Fruit fly (Drosophila melanogaster) whole organism, pupa: ENCODE results near the gene CG1677.

Experiments used
- CG10348 ChIP-seq: fragments of 200-800 bp; sonication (Bioruptor generic); IDR thresholded peaks from 2 replicates; pipeline ENCODE4 v1.3.6; 2022; ENCODE audit warnings: missing biosample characterization, missing genetic modification characterization
- CG12605 ChIP-seq: fragments of 200-800 bp; sonication (Bioruptor generic); IDR thresholded peaks from 2 replicates; pipeline ENCODE4 v1.3.6; 2022; ENCODE audit warnings: missing biosample characterization, missing genetic modification characterization
- CG13204 ChIP-seq: fragments of 200-800 bp; sonication (Bioruptor generic); optimal IDR thresholded peaks from 2 replicates; lab custom pipeline; 2018; ENCODE audit warnings: missing biosample characterization, mild to moderate bottlenecking, missing genetic modification characterization, moderate library complexity
- CG14655 ChIP-seq: fragments of 200-800 bp; sonication (Bioruptor generic); optimal IDR thresholded peaks from 3 replicates; lab custom pipeline; 2017; ENCODE audit warnings: mild to moderate bottlenecking, missing biosample characterization, missing genetic modification reagents, missing genetic modification characterization
- CG15710 ChIP-seq: fragments of 200-800 bp; sonication (Bioruptor generic); optimal IDR thresholded peaks from 2 replicates; lab custom pipeline; 2018; ENCODE audit warnings: missing biosample characterization, mild to moderate bottlenecking, missing genetic modification characterization, moderate library complexity
- CG17806 ChIP-seq: fragments of 200-800 bp; sonication (Bioruptor generic); optimal IDR thresholded peaks from 2 replicates; lab custom pipeline; 2018; ENCODE audit warnings: missing biosample characterization, mild to moderate bottlenecking, missing genetic modification characterization, moderate library complexity
- CG32121 ChIP-seq: fragments of 200-800 bp; sonication (Bioruptor generic); IDR thresholded peaks from 2 replicates; pipeline ENCODE4 v1.3.6; 2022; ENCODE audit warnings: missing biosample characterization, missing genetic modification characterization
- CG34367 ChIP-seq: fragments of 200-800 bp; sonication (Bioruptor generic); optimal IDR thresholded peaks from 2 replicates; lab custom pipeline; 2018; ENCODE audit warnings: missing biosample characterization, mild to moderate bottlenecking, missing genetic modification characterization
- CG4496 ChIP-seq: fragments of 200-800 bp; sonication (Bioruptor generic); IDR thresholded peaks from 3 replicates; pipeline ENCODE4 v1.3.6; 2022; ENCODE audit warnings: missing biosample characterization, missing genetic modification characterization
- CG8159 ChIP-seq: fragments of 200-800 bp; sonication (Bioruptor generic); optimal IDR thresholded peaks from 3 replicates; lab custom pipeline; 2018; ENCODE audit warnings: missing biosample characterization, mild to moderate bottlenecking, missing genetic modification characterization, moderate library complexity
- CG8301 ChIP-seq: fragments of 200-800 bp; sonication (Bioruptor generic); optimal IDR thresholded peaks from 2 replicates; lab custom pipeline; 2018; ENCODE audit warnings: missing biosample characterization, mild to moderate bottlenecking, missing genetic modification characterization
- CG9948 ChIP-seq: fragments of 200-800 bp; sonication (Bioruptor generic); optimal IDR thresholded peaks from 2 replicates; lab custom pipeline; 2018; ENCODE audit warnings: missing biosample characterization, mild to moderate bottlenecking, missing genetic modification characterization, moderate library complexity
- D1 ChIP-seq: fragments of 200-800 bp; sonication (Bioruptor generic); optimal IDR thresholded peaks from 2 replicates; lab custom pipeline; 2018; ENCODE audit warnings: missing biosample characterization, mild to moderate bottlenecking, missing genetic modification characterization, moderate library complexity
- EcR ChIP-seq: fragments of 200-800 bp; sonication (Bioruptor generic); optimal IDR thresholded peaks from 3 replicates; lab custom pipeline; 2019; ENCODE audit warnings: missing biosample characterization, missing genetic modification characterization, mild to moderate bottlenecking, moderate library complexity, missing genetic modification reagents
- Ets98B ChIP-seq: fragments of 200-800 bp; sonication (Bioruptor generic); IDR thresholded peaks from 2 replicates; pipeline ENCODE4 v1.3.6; 2022; ENCODE audit warnings: missing biosample characterization, missing genetic modification characterization
- Pif1A ChIP-seq: fragments of 200-800 bp; sonication (Bioruptor generic); optimal IDR thresholded peaks from 3 replicates; lab custom pipeline; 2016; ENCODE audit warnings: missing biosample characterization, missing genetic modification characterization
- Pif1B ChIP-seq: fragments of 200-800 bp; sonication (Bioruptor generic); optimal IDR thresholded peaks from 3 replicates; lab custom pipeline; 2016; ENCODE audit warnings: missing biosample characterization, missing genetic modification characterization
- Snoo ChIP-seq: fragments of 200-800 bp; sonication (Bioruptor generic); optimal IDR thresholded peaks from 3 replicates; lab custom pipeline; 2017; ENCODE audit warnings: missing biosample characterization, mild to moderate bottlenecking, missing genetic modification characterization, inconsistent platforms
- fd96Ca ChIP-seq: fragments of 200-800 bp; sonication (Bioruptor generic); IDR thresholded peaks from 3 replicates; pipeline ENCODE4 v1.3.6; 2022; ENCODE audit warnings: missing biosample characterization, missing genetic modification characterization
- gl ChIP-seq: fragments of 200-800 bp; sonication (Bioruptor generic); optimal IDR thresholded peaks from 2 replicates; lab custom pipeline; 2018; ENCODE audit warnings: missing biosample characterization, mild to moderate bottlenecking, missing genetic modification characterization
- rn ChIP-seq: fragments of 200-800 bp; sonication (Bioruptor generic); IDR thresholded peaks from 2 replicates; pipeline ENCODE4 v1.3.6; 2022; ENCODE audit warnings: missing biosample characterization, missing genetic modification characterization

Gene CG1677

DNA sequence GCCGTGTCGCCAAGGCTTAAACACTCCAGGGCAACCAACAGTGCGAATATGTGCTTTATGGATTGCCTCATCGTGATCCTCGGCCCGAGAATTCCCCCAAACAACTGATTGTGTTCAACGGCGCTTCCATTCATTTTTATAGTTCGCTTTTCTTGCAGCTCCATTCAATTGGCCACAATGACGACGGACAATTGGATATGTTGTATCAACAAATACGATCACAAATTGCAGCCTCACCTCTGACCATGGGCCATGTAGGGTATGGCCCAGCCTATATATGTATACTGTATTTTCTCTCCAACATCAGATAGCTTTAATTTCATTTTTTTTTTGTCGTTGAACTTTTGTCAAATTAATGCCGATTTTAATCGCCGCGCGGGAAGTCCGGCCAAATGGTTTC lies 19.1 kb upstream of the CG1677 start, which contains the start of gene CG15036:
TSS of gene CG15036 (minus strand) at position 101 of the 400 bp plus-strand sequence.
- TF ChIP-seq CG15710 (tag; lab: Kevin White, UChicago) (no peak), fd96Ca (GFP tag; lab: Robert Waterston, UW) (no peak), EcR (GFP tag; lab: Kevin White, UChicago) (no peak), CG13204 (GFP tag; lab: Kevin White, UChicago) (no peak), CG10348 (GFP tag; lab: Robert Waterston, UW) (no peak), CG14655 (no peak), Ets98B (GFP tag; lab: Robert Waterston, UW) (no peak), CG12605 (no peak)

DNA sequence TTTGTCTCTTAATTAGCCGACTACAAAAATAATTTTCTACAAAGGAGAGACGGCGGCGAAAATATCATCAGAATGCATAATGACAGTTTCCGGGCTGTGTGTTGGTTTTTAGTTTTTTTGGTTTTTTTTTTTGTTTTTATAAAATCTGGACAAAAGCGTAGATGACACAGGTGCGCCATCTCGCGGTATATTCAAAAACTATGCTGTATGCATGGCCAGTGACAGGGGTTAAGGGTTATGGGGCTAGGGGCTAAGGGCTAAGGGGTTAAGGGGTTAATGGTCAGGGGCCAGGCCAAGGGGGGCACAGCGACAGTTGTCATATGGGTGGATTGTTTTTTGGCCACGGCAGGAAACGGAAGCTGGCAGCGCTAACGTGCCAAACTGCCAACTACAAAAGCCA lies 17.0 kb upstream of the CG1677 start:
- TF ChIP-seq gl (tag; lab: Kevin White, UChicago): no peak
- no peak for TF ChIP-seq CG4496
- no peak for TF ChIP-seq CG14655
- no peak for TF ChIP-seq Ets98B (GFP tag; lab: Robert Waterston, UW)
- TF ChIP-seq CG17806 (tag; lab: Kevin White, UChicago): no peak
- TF ChIP-seq CG34367 (tag; lab: Kevin White, UChicago): no peak
- no peak for TF ChIP-seq Snoo (tag; lab: Kevin White, UChicago)
- no peak for TF ChIP-seq Pif1A (GFP tag; lab: Kevin White, UChicago)

DNA sequence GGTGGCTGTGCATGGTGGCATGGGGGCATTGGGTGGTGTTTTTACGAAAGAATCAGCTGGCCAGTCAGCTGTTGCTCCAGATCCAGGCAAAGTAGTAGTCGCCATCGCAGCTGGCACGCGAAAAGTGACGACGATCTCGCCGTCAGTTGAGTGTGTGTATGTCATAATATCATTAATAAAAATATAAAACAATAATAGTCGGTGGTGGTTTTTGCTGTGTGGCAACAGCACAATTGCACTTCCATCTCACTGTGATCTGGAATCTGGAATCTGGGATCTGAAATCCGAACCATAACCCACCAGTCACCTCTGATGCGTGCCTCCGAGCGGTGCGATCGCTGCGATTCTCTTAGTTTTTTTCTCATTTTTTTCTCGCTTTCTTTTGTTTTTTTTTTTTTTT lies 12.7 kb upstream of the CG1677 start, which contains the start of gene rumpel:
TSS of gene rumpel (plus strand) at position 301 of the 400 bp plus-strand sequence.
- TF ChIP-seq CG8301 (tag; lab: Kevin White, UChicago) (no peak), CG12605 (no peak), CG4496 (no peak), CG10348 (GFP tag; lab: Robert Waterston, UW) (no peak), CG34367 (tag; lab: Kevin White, UChicago) (no peak), CG9948 (tag; lab: Kevin White, UChicago) (no peak)

DNA sequence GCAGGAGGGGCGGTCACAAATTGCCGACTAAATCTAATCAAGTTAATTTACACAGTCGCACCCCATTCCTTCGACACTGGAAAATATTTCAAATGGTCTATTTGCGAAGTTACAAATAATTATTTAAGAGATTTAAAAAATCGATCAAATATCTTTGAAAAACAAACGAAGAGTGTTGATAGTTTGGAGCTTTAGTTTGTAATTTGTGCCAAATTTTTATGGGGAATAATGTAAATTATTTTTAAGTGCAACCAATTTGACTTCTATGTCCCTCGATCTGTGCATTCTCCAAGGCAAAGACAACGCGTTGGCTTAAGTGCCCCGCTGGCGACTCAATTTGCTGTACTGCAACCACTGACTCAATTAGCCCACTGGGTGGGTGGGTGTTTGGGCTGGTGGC lies 12.3 kb upstream of the CG1677 start:
- TF ChIP-seq CG17806 (tag; lab: Kevin White, UChicago): no peak
- no peak for TF ChIP-seq CG10348 (GFP tag; lab: Robert Waterston, UW)
- no peak for TF ChIP-seq CG12605
- no peak for TF ChIP-seq CG13204 (GFP tag; lab: Kevin White, UChicago)
- no peak for TF ChIP-seq CG15710 (tag; lab: Kevin White, UChicago)
- no peak for TF ChIP-seq Ets98B (GFP tag; lab: Robert Waterston, UW)
- no peak for TF ChIP-seq Pif1B
- TF ChIP-seq rn (GFP tag; lab: Robert Waterston, UW): no peak
- TF ChIP-seq D1 (tag; lab: Kevin White, UChicago): no peak
- TF ChIP-seq CG8301 (tag; lab: Kevin White, UChicago): no peak
- TF ChIP-seq CG8159 (tag; lab: Kevin White, UChicago): no peak
- no peak for TF ChIP-seq CG34367 (tag; lab: Kevin White, UChicago)
- TF ChIP-seq CG32121 (GFP tag; lab: Robert Waterston, UW): no peak
- TF ChIP-seq CG4496: no peak
- TF ChIP-seq Pif1A (GFP tag; lab: Kevin White, UChicago): no peak
- no peak for TF ChIP-seq fd96Ca (GFP tag; lab: Robert Waterston, UW)

DNA sequence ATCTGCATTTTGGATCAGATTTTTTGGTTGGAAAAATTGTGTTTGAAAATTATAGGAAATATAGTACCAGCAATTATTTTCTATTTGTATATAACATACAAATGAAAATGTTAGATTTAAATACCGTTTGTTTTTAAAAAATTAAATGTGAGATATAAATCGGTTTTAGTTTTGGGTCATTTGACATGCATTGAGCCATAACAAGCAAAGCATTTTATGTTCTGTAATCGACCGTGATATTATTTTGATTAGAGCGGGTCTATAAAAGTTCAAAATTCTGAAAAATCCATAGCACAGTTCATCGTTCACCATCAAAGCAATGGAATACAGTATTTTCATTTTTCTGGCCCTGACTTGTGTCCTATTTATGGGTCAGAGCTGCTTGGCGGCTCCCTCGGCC lies 11.4 kb upstream of the CG1677 start, which contains the start of gene CG34337:
TSS of gene CG34337 (plus strand) at position 301 of the 400 bp plus-strand sequence.
- TF ChIP-seq Ets98B (GFP tag; lab: Robert Waterston, UW) (no peak), CG13204 (GFP tag; lab: Kevin White, UChicago) (no peak)

DNA sequence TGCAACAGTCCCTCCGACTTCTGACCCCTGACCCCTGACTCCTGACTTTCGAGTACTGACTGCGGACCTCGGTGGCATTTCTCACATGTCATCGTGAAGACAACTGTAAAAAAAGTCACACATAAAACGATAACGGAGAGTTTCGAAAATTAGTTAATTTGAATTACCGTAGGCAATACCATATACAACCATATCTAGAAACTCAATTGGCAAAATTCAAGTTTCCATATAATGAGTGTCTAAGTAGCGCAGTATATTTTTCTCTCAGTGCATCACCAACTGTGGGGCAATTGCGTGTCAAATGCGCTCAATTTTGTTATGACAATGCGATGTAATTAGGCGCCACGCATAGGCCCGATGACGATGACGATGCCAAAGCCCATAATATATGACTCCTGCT lies 9.4 kb upstream of the CG1677 start:
- TF ChIP-seq CG8159 (tag; lab: Kevin White, UChicago) (no peak), Pif1A (GFP tag; lab: Kevin White, UChicago) (no peak), CG10348 (GFP tag; lab: Robert Waterston, UW) (no peak), D1 (tag; lab: Kevin White, UChicago) (no peak), CG34367 (tag; lab: Kevin White, UChicago) (no peak), CG17806 (tag; lab: Kevin White, UChicago) (no peak), Snoo (tag; lab: Kevin White, UChicago) (no peak), fd96Ca (GFP tag; lab: Robert Waterston, UW) (no peak), CG9948 (tag; lab: Kevin White, UChicago) (no peak), CG13204 (GFP tag; lab: Kevin White, UChicago) (no peak), CG12605 (no peak), CG14655 (no peak), Ets98B (GFP tag; lab: Robert Waterston, UW) (no peak)

DNA sequence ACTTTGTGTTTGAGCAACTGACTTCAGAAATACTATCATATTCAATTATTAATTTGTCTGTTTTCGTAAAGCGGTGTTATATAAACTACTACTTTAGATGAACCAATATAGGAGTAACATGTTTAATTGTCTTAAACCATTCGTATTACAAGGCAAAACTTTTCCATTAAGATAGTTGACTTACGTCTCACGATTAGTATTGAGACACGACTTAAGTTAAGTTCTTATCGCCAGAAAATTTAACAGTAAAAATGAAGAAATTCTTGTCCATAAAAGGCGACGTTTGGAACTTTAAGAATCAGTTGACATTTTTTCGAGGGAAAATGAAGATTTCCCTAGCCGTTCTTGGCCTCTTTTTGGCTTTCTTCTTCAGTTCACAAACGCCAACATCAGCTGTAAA lies 8.0 kb upstream of the CG1677 start, which contains the start of gene CG42705:
TSS of gene CG42705 (plus strand) at position 301 of the 400 bp plus-strand sequence.
- no peak for TF ChIP-seq CG8301 (tag; lab: Kevin White, UChicago)
